Fruit fly (Drosophila melanogaster): Measurements from ENCODE around the gene kz.
A peak's percentile ranks its signal among the peaks of the same experiment; 100 is the strongest.

Gene kz

DNA sequence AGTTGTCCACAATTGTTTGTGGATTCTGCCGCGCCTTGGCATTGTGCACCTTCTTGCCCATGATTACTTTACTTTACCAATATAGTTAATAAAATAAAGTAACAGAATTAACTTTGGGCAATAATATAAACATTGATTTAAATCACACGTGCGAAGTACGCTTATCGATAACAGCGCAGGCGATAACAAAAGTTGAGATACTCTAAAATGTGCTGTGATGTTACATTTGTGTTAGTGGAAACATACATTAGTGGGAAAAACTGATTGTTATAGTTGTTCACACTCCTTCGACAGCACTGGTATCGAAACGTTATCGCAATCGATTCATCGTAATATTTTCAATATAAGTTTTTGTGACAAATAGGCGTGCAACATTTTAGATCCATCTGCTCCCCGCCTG, at the start of gene kz:
Gene kz (minus strand): TSS at position 194 of the 400 bp plus-strand sequence.
- TF ChIP-seq gl (tag; optimal IDR thresholded peaks at IDR 0.05) = no peak
- TF ChIP-seq EcR (GFP tag; optimal IDR thresholded peaks at IDR 0.05) = no peak
- TF ChIP-seq D1 (tag; optimal IDR thresholded peaks at IDR 0.05) = no peak
- no peak for TF ChIP-seq Pif1A (GFP tag; optimal IDR thresholded peaks at IDR 0.05)
- no peak for TF ChIP-seq CG13204 (GFP tag; optimal IDR thresholded peaks at IDR 0.05)
- TF ChIP-seq CG15710 (tag; optimal IDR thresholded peaks at IDR 0.05) = no peak
- no peak for TF ChIP-seq fd96Ca (GFP tag; IDR thresholded peaks at IDR 0.05)
- no peak for TF ChIP-seq CG8301 (tag; optimal IDR thresholded peaks at IDR 0.05)

DNA sequence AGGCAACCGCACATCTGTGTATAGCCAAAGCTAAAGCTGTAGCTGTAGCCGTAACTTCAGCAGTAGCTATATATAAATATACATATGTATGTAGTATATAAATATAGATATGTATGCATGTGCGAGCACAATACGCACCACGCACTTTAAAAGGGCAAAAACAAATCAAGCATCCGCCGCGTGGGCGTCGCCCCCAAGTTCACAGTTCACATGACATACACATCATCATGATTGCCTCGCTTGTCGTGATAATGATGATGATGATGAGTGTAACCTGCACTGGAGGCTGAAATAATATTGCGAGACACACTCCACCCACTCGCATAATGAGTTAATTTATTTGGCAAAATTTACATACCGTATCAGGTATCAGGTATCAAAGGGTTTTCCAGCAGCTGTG, 49.2 kb upstream of the kz start:
- TF ChIP-seq CG10348 (GFP tag; IDR thresholded peaks at IDR 0.05) (no peak), CG17806 (tag; optimal IDR thresholded peaks at IDR 0.05) (no peak), D1 (tag; optimal IDR thresholded peaks at IDR 0.05) (no peak), Pif1A (GFP tag; optimal IDR thresholded peaks at IDR 0.05) (no peak), Ets98B (GFP tag; IDR thresholded peaks at IDR 0.05) (no peak), CG12605 (GFP tag; IDR thresholded peaks at IDR 0.05) (no peak)

DNA sequence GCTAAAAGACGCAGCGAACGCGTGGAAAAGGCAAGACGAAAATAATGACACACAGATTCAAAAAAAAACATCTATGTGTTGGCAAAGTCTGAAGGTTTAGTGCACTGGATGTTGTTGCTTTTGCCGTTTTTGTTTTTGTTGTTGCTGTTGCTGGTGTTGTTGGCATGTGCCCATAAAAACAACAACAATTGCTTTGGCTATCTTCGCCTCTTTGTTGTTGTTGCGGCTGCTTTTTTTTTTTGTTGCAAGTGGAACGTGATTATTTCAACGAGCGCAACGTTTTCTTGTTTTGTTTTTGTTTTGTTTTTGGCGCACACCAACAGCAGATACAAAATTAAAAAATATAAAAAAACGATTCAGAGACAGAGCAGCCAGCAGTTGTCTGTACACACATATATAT, 47.3 kb upstream of the kz start:
- TF ChIP-seq EcR (GFP tag; optimal IDR thresholded peaks at IDR 0.05) (peak; percentile 91), Ets98B (GFP tag; IDR thresholded peaks at IDR 0.05) (peak; percentile 91), CG4496 (GFP tag; IDR thresholded peaks at IDR 0.05) (peak; percentile 95), CG34367 (tag; optimal IDR thresholded peaks at IDR 0.05) (peak; percentile 92), CG32121 (GFP tag; IDR thresholded peaks at IDR 0.05) (peak; percentile 93), CG8159 (tag; optimal IDR thresholded peaks at IDR 0.05) (peak; percentile 83), Pif1B (GFP tag; optimal IDR thresholded peaks at IDR 0.05) (peak; percentile 83), CG8301 (tag; optimal IDR thresholded peaks at IDR 0.05) (peak; percentile 82), Pif1A (GFP tag; optimal IDR thresholded peaks at IDR 0.05) (peak; percentile 91), fd96Ca (GFP tag; IDR thresholded peaks at IDR 0.05) (peak; percentile 94), CG13204 (GFP tag; optimal IDR thresholded peaks at IDR 0.05) (peak; percentile 97), CG17806 (tag; optimal IDR thresholded peaks at IDR 0.05) (peak; percentile 83), D1 (tag; optimal IDR thresholded peaks at IDR 0.05) (peak; percentile 48), Snoo (tag; optimal IDR thresholded peaks at IDR 0.05) (peak; percentile 42), gl (tag; optimal IDR thresholded peaks at IDR 0.05) (peak; percentile 95), rn (GFP tag; IDR thresholded peaks at IDR 0.05) (peak; percentile 82), CG9948 (tag; optimal IDR thresholded peaks at IDR 0.05) (peak; percentile 83), CG12605 (GFP tag; IDR thresholded peaks at IDR 0.05) (peak; percentile 96), CG15710 (tag; optimal IDR thresholded peaks at IDR 0.05) (peak; percentile 90), CG10348 (GFP tag; IDR thresholded peaks at IDR 0.05) (no peak), CG14655 (GFP tag; optimal IDR thresholded peaks at IDR 0.05) (peak; percentile 88)

DNA sequence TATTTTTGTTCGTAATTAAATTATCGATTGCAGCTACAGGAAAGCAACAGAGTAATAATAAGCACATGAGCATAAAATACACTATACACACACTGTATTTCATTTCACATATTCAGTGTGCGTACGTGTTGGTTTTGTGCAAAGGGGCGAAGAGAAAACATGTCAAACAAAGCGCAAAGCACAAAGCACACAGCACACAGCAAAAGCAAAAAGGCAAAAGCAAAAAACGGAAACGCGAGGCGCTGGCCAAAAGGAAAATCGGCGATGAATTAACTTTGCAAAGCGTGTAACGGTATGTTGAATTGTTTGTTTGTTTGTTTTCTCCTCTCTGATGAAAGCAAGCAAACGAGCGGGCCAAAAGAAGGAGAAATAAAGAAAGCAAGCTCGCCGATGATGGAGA, 46.5 kb upstream of the kz start:
- TF ChIP-seq CG32121 (GFP tag; IDR thresholded peaks at IDR 0.05) (0 out of 2 replicates have a peak, but pooled peaks have one; percentile 25), CG13204 (GFP tag; optimal IDR thresholded peaks at IDR 0.05) (no peak), Pif1B (GFP tag; optimal IDR thresholded peaks at IDR 0.05) (no peak), CG15710 (tag; optimal IDR thresholded peaks at IDR 0.05) (no peak), CG12605 (GFP tag; IDR thresholded peaks at IDR 0.05) (0 out of 2 replicates have a peak, but pooled peaks have one; percentile 12)

DNA sequence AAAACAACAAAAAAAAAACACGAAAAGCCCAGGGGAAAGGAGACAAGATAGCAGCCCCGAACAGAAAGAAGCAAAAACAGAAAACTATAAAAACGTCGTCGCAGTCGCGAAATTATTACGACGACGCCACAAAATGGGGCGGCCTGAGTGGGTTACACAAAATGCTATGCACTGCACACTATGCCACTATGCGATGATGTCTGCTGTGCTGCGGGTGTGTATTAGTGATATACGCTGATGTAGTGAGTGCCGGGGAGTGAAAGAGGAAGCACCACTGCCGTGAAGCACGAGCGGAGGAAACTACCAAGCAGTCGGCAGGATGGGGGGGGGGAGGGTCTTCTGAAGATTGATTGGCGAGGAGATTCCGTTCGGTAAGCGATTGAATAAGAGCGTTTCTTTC, 45.1 kb upstream of the kz start:
- TF ChIP-seq CG4496 (GFP tag; IDR thresholded peaks at IDR 0.05) (peak; percentile 61; the same call in 1 of the 3 replicates), Ets98B (GFP tag; IDR thresholded peaks at IDR 0.05) (peak; percentile 43; the same call in 1 of the 2 replicates), CG13204 (GFP tag; optimal IDR thresholded peaks at IDR 0.05) (peak; percentile 54), rn (GFP tag; IDR thresholded peaks at IDR 0.05) (no peak), CG8159 (tag; optimal IDR thresholded peaks at IDR 0.05) (no peak), CG34367 (tag; optimal IDR thresholded peaks at IDR 0.05) (no peak), Snoo (tag; optimal IDR thresholded peaks at IDR 0.05) (no peak), EcR (GFP tag; optimal IDR thresholded peaks at IDR 0.05) (no peak), CG9948 (tag; optimal IDR thresholded peaks at IDR 0.05) (no peak), CG12605 (GFP tag; IDR thresholded peaks at IDR 0.05) (peak; percentile 38; the same call in 1 of the 2 replicates), fd96Ca (GFP tag; IDR thresholded peaks at IDR 0.05) (peak; percentile 47; the same call in 1 of the 3 replicates), CG32121 (GFP tag; IDR thresholded peaks at IDR 0.05) (0 out of 2 replicates have a peak, but pooled peaks have one; percentile 30), Pif1A (GFP tag; optimal IDR thresholded peaks at IDR 0.05) (no peak), CG15710 (tag; optimal IDR thresholded peaks at IDR 0.05) (no peak), CG14655 (GFP tag; optimal IDR thresholded peaks at IDR 0.05) (peak; percentile 6), gl (tag; optimal IDR thresholded peaks at IDR 0.05) (no peak)

DNA sequence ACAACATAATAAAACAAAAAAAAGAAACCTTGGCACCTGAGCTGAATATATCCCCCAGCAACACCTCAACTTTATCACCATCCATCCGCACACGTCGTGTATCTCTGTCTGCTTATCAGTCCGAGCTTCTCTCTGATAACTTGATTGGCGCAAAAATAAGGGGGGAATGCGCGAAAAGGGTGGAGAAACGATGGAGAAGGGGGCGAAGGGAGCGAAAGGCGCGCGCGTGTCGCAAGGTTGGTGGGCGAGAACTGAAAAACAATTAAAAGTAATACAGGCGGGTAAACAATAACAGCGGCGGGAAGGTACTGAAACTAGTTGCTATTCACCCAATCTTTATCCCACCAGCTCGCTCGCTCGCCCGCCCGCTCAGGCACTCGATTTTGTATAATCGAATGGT, 44.4 kb upstream of the kz start:
- no peak for TF ChIP-seq CG15710 (tag; optimal IDR thresholded peaks at IDR 0.05)
- 0 out of 3 replicates have a peak, but pooled peaks have one; percentile 11 for TF ChIP-seq fd96Ca (GFP tag; IDR thresholded peaks at IDR 0.05)
- TF ChIP-seq D1 (tag; optimal IDR thresholded peaks at IDR 0.05) = no peak

DNA sequence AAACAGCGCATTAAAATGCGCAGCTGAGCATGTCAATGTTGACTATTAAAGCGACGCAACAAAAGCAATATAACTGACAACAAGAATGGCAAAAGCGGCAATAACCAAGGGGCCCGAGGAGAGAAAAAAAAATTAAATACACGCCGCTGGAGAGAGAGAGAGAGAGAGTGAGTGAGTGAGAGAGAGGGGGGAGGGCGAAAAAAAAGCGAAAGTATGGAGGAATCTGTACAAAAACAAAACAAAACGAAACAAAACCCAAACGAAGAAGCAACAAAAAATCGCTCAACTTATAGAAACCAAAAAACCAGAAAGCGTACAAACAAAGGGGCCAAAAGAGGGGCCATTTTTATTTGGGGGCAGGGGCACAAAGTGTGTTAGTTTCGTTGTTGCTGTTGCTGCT, 41.6 kb upstream of the kz start:
- no peak for TF ChIP-seq CG8159 (tag; optimal IDR thresholded peaks at IDR 0.05)
- TF ChIP-seq D1 (tag; optimal IDR thresholded peaks at IDR 0.05) = no peak
- peak; percentile 2 for TF ChIP-seq CG15710 (tag; optimal IDR thresholded peaks at IDR 0.05)
- no peak for TF ChIP-seq CG13204 (GFP tag; optimal IDR thresholded peaks at IDR 0.05)
- no peak for TF ChIP-seq CG4496 (GFP tag; IDR thresholded peaks at IDR 0.05)
- peak; percentile 41; the same call in 1 of the 2 replicates for TF ChIP-seq CG12605 (GFP tag; IDR thresholded peaks at IDR 0.05)
- no peak for TF ChIP-seq Snoo (tag; optimal IDR thresholded peaks at IDR 0.05)

Measured in whole organism, pupa.